Fruit fly (Drosophila melanogaster) whole organism, embryonic: ENCODE results near the gene Atg5.

ENCODE experiments used
- Abd-B ChIP-seq: fragments of 200-800 bp; sonication (Bioruptor generic); optimal IDR thresholded peaks from 2 replicates; lab custom pipeline; 2018; ENCODE audit warnings: missing biosample characterization, mild to moderate bottlenecking, missing genetic modification characterization, moderate library complexity
- Atf3 ChIP-seq: fragments of 200-800 bp; sonication (Bioruptor generic); optimal IDR thresholded peaks from 3 replicates; lab custom pipeline; 2016; ENCODE audit warnings: missing biosample characterization, missing genetic modification characterization
- CG10209 ChIP-seq: fragments of 200-800 bp; sonication (Bioruptor generic); optimal IDR thresholded peaks from 3 replicates; lab custom pipeline; 2017; ENCODE audit warnings: missing biosample characterization, mild to moderate bottlenecking, missing genetic modification characterization, missing genetic modification reagents
- CG10959 ChIP-seq: fragments of 200-800 bp; sonication (Bioruptor generic); IDR thresholded peaks from 2 replicates; pipeline ENCODE4 v1.3.6; 2022; ENCODE audit warnings: missing biosample characterization, missing genetic modification characterization
- CG11696 ChIP-seq: fragments of 200-800 bp; sonication (Bioruptor generic); IDR thresholded peaks from 2 replicates; pipeline ENCODE4 v1.3.6; 2022; ENCODE audit warnings: missing biosample characterization, missing genetic modification characterization
- CG1647 ChIP-seq: fragments of 200-800 bp; sonication (Bioruptor generic); optimal IDR thresholded peaks from 3 replicates; lab custom pipeline; 2016; ENCODE audit warnings: missing biosample characterization, missing genetic modification characterization
- CG16813 ChIP-seq: fragments of 200-800 bp; sonication (Bioruptor generic); IDR thresholded peaks from 3 replicates; pipeline ENCODE4 v1.3.6; 2022; ENCODE audit warnings: missing biosample characterization, missing genetic modification characterization; ENCODE audit not compliant: partially characterized antibody
- CG17359 ChIP-seq: fragments of 200-800 bp; sonication (Bioruptor generic); optimal IDR thresholded peaks from 3 replicates; lab custom pipeline; 2018; ENCODE audit warnings: missing biosample characterization, mild to moderate bottlenecking, missing genetic modification characterization, moderate library complexity
- CG17361 ChIP-seq: fragments of 200-800 bp; sonication (Bioruptor generic); IDR thresholded peaks from 3 replicates; pipeline ENCODE4 v1.3.6; 2022; ENCODE audit warnings: missing biosample characterization, missing genetic modification characterization
- CG17612 ChIP-seq: fragments of 200-800 bp; sonication (Bioruptor generic); IDR thresholded peaks from 2 replicates; pipeline ENCODE4 v1.3.6; 2022; ENCODE audit warnings: missing biosample characterization, missing genetic modification characterization
- CG31441 ChIP-seq: fragments of 200-800 bp; sonication (Bioruptor generic); IDR thresholded peaks from 2 replicates; pipeline ENCODE4 v1.3.6; 2022; ENCODE audit warnings: missing biosample characterization, missing genetic modification characterization
- CG34422 ChIP-seq: fragments of 200-800 bp; sonication (Bioruptor generic); IDR thresholded peaks from 3 replicates; pipeline ENCODE4 v1.3.6; 2022; ENCODE audit warnings: missing biosample characterization, missing genetic modification characterization
- CG4404 ChIP-seq: fragments of 200-800 bp; sonication (Bioruptor generic); IDR thresholded peaks from 2 replicates; pipeline ENCODE4 v1.3.6; 2022; ENCODE audit warnings: missing biosample characterization, missing genetic modification characterization
- CG4424 ChIP-seq: fragments of 200-800 bp; sonication (Bioruptor generic); optimal IDR thresholded peaks from 3 replicates; lab custom pipeline; 2016; ENCODE audit warnings: missing biosample characterization, missing genetic modification characterization
- CG6272 ChIP-seq: fragments of 200-800 bp; sonication (Bioruptor generic); IDR thresholded peaks from 2 replicates; pipeline ENCODE4 v1.3.6; 2022; ENCODE audit warnings: missing biosample characterization, missing genetic modification characterization
- CG6683 ChIP-seq: fragments of 200-800 bp; sonication (Bioruptor generic); optimal IDR thresholded peaks from 2 replicates; lab custom pipeline; 2017; ENCODE audit warnings: missing biosample characterization, mild to moderate bottlenecking, missing genetic modification characterization, missing genetic modification reagents
- CG7357 ChIP-seq: fragments of 200-800 bp; sonication (Bioruptor generic); IDR thresholded peaks from 3 replicates; pipeline ENCODE4 v1.3.6; 2022; ENCODE audit warnings: missing biosample characterization, missing genetic modification characterization
- CG7963 ChIP-seq: fragments of 200-800 bp; sonication (Bioruptor generic); IDR thresholded peaks from 3 replicates; pipeline ENCODE4 v1.3.6; 2022; ENCODE audit warnings: missing biosample characterization, missing genetic modification characterization; ENCODE audit not compliant: partially characterized antibody
- CG7987 ChIP-seq: fragments of 200-800 bp; sonication (Bioruptor generic); optimal IDR thresholded peaks from 2 replicates; lab custom pipeline; 2018; ENCODE audit warnings: missing biosample characterization, mild to moderate bottlenecking, missing genetic modification characterization, moderate library complexity
- CG8281 ChIP-seq: fragments of 200-800 bp; sonication (Bioruptor generic); optimal IDR thresholded peaks from 2 replicates; lab custom pipeline; 2018; ENCODE audit warnings: missing biosample characterization, mild to moderate bottlenecking, missing genetic modification characterization, moderate library complexity
- CG8944 ChIP-seq: fragments of 200-800 bp; sonication (Bioruptor generic); optimal IDR thresholded peaks from 3 replicates; lab custom pipeline; 2016; ENCODE audit warnings: missing biosample characterization, missing genetic modification characterization
- Dfd ChIP-seq, 2 experiments: fragments of >200 bp; optimal IDR thresholded peaks; 2 replicates each; lab custom pipeline; 2017; ENCODE audit warnings: missing biosample characterization in 2 of 2, missing genetic modification characterization in 2 of 2
- Gug ChIP-seq: fragments of 200-800 bp; sonication (Bioruptor generic); IDR thresholded peaks from 4 replicates; pipeline ENCODE4 v1.3.6; 2022; ENCODE audit warnings: missing biosample characterization, missing genetic modification characterization
- HLH4C ChIP-seq: fragments of 200-800 bp; sonication (Bioruptor generic); IDR thresholded peaks from 3 replicates; pipeline ENCODE4 v1.3.6; 2022; ENCODE audit warnings: missing biosample characterization, missing genetic modification characterization; ENCODE audit not compliant: partially characterized antibody
- HmgD ChIP-seq: fragments of 200-800 bp; sonication (Bioruptor generic); optimal IDR thresholded peaks from 3 replicates; lab custom pipeline; 2016; ENCODE audit warnings: missing biosample characterization, missing genetic modification characterization
- Hr39 ChIP-seq: fragments of >200 bp; optimal IDR thresholded peaks from 2 replicates; lab custom pipeline; 2017
- Nf-YA ChIP-seq: fragments of 200-800 bp; sonication (Bioruptor generic); IDR thresholded peaks from 2 replicates; pipeline ENCODE4 v1.3.6; 2022; ENCODE audit warnings: missing biosample characterization, missing genetic modification characterization
- NfI ChIP-seq: fragments of 200-800 bp; sonication (Bioruptor generic); optimal IDR thresholded peaks from 3 replicates; lab custom pipeline; 2018; ENCODE audit warnings: missing biosample characterization, mild to moderate bottlenecking, missing genetic modification characterization, moderate library complexity
- Ptx1 ChIP-seq: fragments of 200-800 bp; sonication (Bioruptor generic); IDR thresholded peaks from 2 replicates; pipeline ENCODE4 v1.3.6; 2022; ENCODE audit warnings: missing biosample characterization, missing genetic modification characterization
- Sry-β ChIP-seq: fragments of 200-800 bp; sonication (Bioruptor generic); optimal IDR thresholded peaks from 2 replicates; lab custom pipeline; 2018; ENCODE audit warnings: missing biosample characterization, mild to moderate bottlenecking, missing genetic modification characterization, moderate library complexity
- Ssrp ChIP-seq: fragments of 200-800 bp; sonication (Bioruptor generic); optimal IDR thresholded peaks from 2 replicates; lab custom pipeline; 2018; ENCODE audit warnings: missing biosample characterization, mild to moderate bottlenecking, missing genetic modification characterization, moderate library complexity
- Taf1 ChIP-seq: fragments of 200-800 bp; sonication (Bioruptor generic); IDR thresholded peaks from 2 replicates; pipeline ENCODE4 v1.3.6; 2022; ENCODE audit warnings: missing biosample characterization, missing genetic modification characterization
- ab ChIP-seq: fragments of 200-800 bp; sonication (Bioruptor generic); optimal IDR thresholded peaks from 2 replicates; lab custom pipeline; 2016; ENCODE audit warnings: missing biosample characterization, missing genetic modification characterization
- cato ChIP-seq: fragments of 200-800 bp; sonication (Bioruptor generic); optimal IDR thresholded peaks from 2 replicates; lab custom pipeline; 2016; ENCODE audit warnings: missing biosample characterization, missing genetic modification characterization, borderline replicate concordance
- croc ChIP-seq: fragments of 200-800 bp; sonication (Bioruptor generic); conservative IDR thresholded peaks from 3 replicates; pipeline ENCODE4 v1.3.6; 2022; ENCODE audit warnings: missing biosample characterization, missing genetic modification characterization
- fd96Cb ChIP-seq: fragments of 200-800 bp; sonication (Bioruptor generic); optimal IDR thresholded peaks from 2 replicates; lab custom pipeline; 2018; ENCODE audit warnings: missing biosample characterization, mild to moderate bottlenecking, missing genetic modification characterization, moderate library complexity
- ftz-f1 ChIP-seq: fragments of 200-800 bp; sonication (Bioruptor generic); optimal IDR thresholded peaks from 2 replicates; lab custom pipeline; 2016; ENCODE audit warnings: missing biosample characterization, missing genetic modification characterization
- gce ChIP-seq: fragments of 200-800 bp; sonication (Bioruptor generic); IDR thresholded peaks from 3 replicates; pipeline ENCODE4 v1.3.6; 2022; ENCODE audit warnings: missing biosample characterization, missing genetic modification characterization
- grn ChIP-seq: fragments of 200-800 bp; sonication (Bioruptor generic); optimal IDR thresholded peaks from 3 replicates; lab custom pipeline; 2017; ENCODE audit warnings: missing biosample characterization, missing genetic modification characterization
- hth ChIP-seq: fragments of >200 bp; optimal IDR thresholded peaks from 2 replicates; lab custom pipeline; 2017; ENCODE audit warnings: inconsistent platforms
- kah ChIP-seq: fragments of 200-800 bp; sonication (Bioruptor generic); optimal IDR thresholded peaks from 2 replicates; lab custom pipeline; 2018; ENCODE audit warnings: missing biosample characterization, mild to moderate bottlenecking, missing genetic modification characterization
- ken ChIP-seq: fragments of 200-800 bp; sonication (Bioruptor generic); IDR thresholded peaks from 3 replicates; pipeline ENCODE4 v1.3.6; 2022; ENCODE audit warnings: missing biosample characterization, missing genetic modification characterization
- luna ChIP-seq: fragments of 200-800 bp; sonication (Bioruptor generic); optimal IDR thresholded peaks from 2 replicates; lab custom pipeline; 2016; ENCODE audit warnings: missing biosample characterization, missing genetic modification characterization
- mirr ChIP-seq: fragments of 200-800 bp; sonication (Bioruptor generic); optimal IDR thresholded peaks from 3 replicates; lab custom pipeline; 2018; ENCODE audit warnings: missing biosample characterization, mild to moderate bottlenecking, missing genetic modification characterization
- pb ChIP-seq: fragments of 200-800 bp; sonication (Bioruptor generic); optimal IDR thresholded peaks from 3 replicates; lab custom pipeline; 2016; ENCODE audit warnings: missing biosample characterization, missing genetic modification characterization
- row ChIP-seq: fragments of 200-800 bp; sonication (Bioruptor generic); IDR thresholded peaks from 3 replicates; pipeline ENCODE4 v1.3.6; 2022; ENCODE audit warnings: missing biosample characterization, missing genetic modification characterization
- sima ChIP-seq: fragments of 200-800 bp; sonication (Bioruptor generic); optimal IDR thresholded peaks from 2 replicates; lab custom pipeline; 2016; ENCODE audit warnings: missing biosample characterization, missing genetic modification characterization
- sisA ChIP-seq: fragments of 200-800 bp; sonication (Bioruptor generic); IDR thresholded peaks from 2 replicates; pipeline ENCODE4 v1.3.6; 2022; ENCODE audit warnings: missing biosample characterization, missing genetic modification characterization
- tgo ChIP-seq: fragments of 200-800 bp; sonication (Bioruptor generic); IDR thresholded peaks from 3 replicates; pipeline ENCODE4 v1.3.6; 2022; ENCODE audit warnings: missing biosample characterization, missing genetic modification characterization
- tio ChIP-seq: fragments of 200-800 bp; sonication (Bioruptor generic); optimal IDR thresholded peaks from 2 replicates; lab custom pipeline; 2017; ENCODE audit warnings: missing biosample characterization, missing genetic modification characterization, inconsistent platforms
- zen2 ChIP-seq: fragments of 200-800 bp; sonication (Bioruptor generic); IDR thresholded peaks from 3 replicates; pipeline ENCODE4 v1.3.6; 2022; ENCODE audit warnings: missing biosample characterization, missing genetic modification characterization; ENCODE audit not compliant: partially characterized antibody

Gene Atg5

dm6 chrX:7291850-7292499 lies 31.6 kb downstream of the Atg5 start (continued):
- peak; percentile 21 for TF ChIP-seq NfI (GFP tag; lab: Kevin White, UChicago)
- peak; percentile 76 for TF ChIP-seq CG17359 (tag; lab: Kevin White, UChicago)
- TF ChIP-seq zen2: no peak
- TF ChIP-seq CG7357 (GFP tag; lab: Robert Waterston, UW): peak; percentile 52; the same call in 1 of the 3 replicates
- TF ChIP-seq cato (GFP tag; lab: Kevin White, UChicago): peak; percentile 50
- TF ChIP-seq mirr: no peak
- no peak for TF ChIP-seq ftz-f1 (GFP tag; lab: Kevin White, UChicago)
- peak; percentile 79 for TF ChIP-seq croc (GFP tag; lab: Robert Waterston, UW)
- TF ChIP-seq Sry-β: peak; percentile 36
- no peak for TF ChIP-seq hth (lab: Kevin White, UChicago)
- TF ChIP-seq ab (GFP tag; lab: Kevin White, UChicago): peak; percentile 0
- TF ChIP-seq CG1647 (GFP tag; lab: Kevin White, UChicago): peak; percentile 19
- no peak for TF ChIP-seq sima (GFP tag; lab: Kevin White, UChicago)
- peak; percentile 88 for TF ChIP-seq CG10959 (GFP tag; lab: Robert Waterston, UW)
- TF ChIP-seq pb (GFP tag; lab: Kevin White, UChicago): no peak
- TF ChIP-seq Nf-YA (GFP tag; lab: Robert Waterston, UW): peak; percentile 30; the same call in 1 of the 2 replicates
- no peak for TF ChIP-seq luna (GFP tag; lab: Kevin White, UChicago)
- no peak for TF ChIP-seq Dfd (GFP tag; optimal IDR thresholded peaks at IDR 0.05; lab: Kevin White, UChicago)
- peak; percentile 63; the same call in 1 of the 3 replicates for TF ChIP-seq ken (GFP tag; lab: Robert Waterston, UW)
- no peak for TF ChIP-seq HLH4C (GFP tag; lab: Robert Waterston, UW)
- TF ChIP-seq CG8281 (tag; lab: Kevin White, UChicago): peak; percentile 44
- no peak for TF ChIP-seq CG11696 (GFP tag; lab: Robert Waterston, UW)
- TF ChIP-seq HmgD (GFP tag; lab: Kevin White, UChicago): no peak
- peak; percentile 20 for TF ChIP-seq grn (GFP tag; lab: Kevin White, UChicago)
- TF ChIP-seq row (GFP tag; lab: Robert Waterston, UW): peak; percentile 82
- peak; percentile 76 for TF ChIP-seq CG10209
- peak; percentile 68 for TF ChIP-seq Abd-B (GFP tag; lab: Kevin White, UChicago)
- TF ChIP-seq CG7963 (GFP tag; lab: Robert Waterston, UW): no peak
- TF ChIP-seq tio (GFP tag; lab: Kevin White, UChicago): peak; percentile 71
- peak; percentile 56; the same call in 1 of the 2 replicates for TF ChIP-seq CG6272 (GFP tag; lab: Robert Waterston, UW)
- TF ChIP-seq CG34422 (GFP tag; lab: Robert Waterston, UW): peak; percentile 71; the same call in 2 of the 3 replicates
- peak; percentile 62 for TF ChIP-seq Ptx1 (GFP tag; lab: Robert Waterston, UW)
- peak; percentile 83 for TF ChIP-seq CG17361
- TF ChIP-seq CG4404 (GFP tag; lab: Robert Waterston, UW): peak; percentile 89
- no peak for TF ChIP-seq CG7987 (GFP tag; lab: Kevin White, UChicago)
- TF ChIP-seq kah (GFP tag; lab: Kevin White, UChicago): peak; percentile 23
- peak; percentile 68; the same call in 2 of the 3 replicates for TF ChIP-seq tgo (GFP tag; lab: Robert Waterston, UW)
- 0 out of 3 replicates have a peak, but pooled peaks have one; percentile 45 for TF ChIP-seq gce (GFP tag; lab: Robert Waterston, UW)
- no peak for TF ChIP-seq CG17612 (GFP tag; lab: Robert Waterston, UW)
- TF ChIP-seq Taf1 (GFP tag; lab: Robert Waterston, UW): no peak
- peak; percentile 93 for TF ChIP-seq CG31441 (GFP tag; lab: Robert Waterston, UW)
- peak; percentile 40; the same call in 1 of the 4 replicates for TF ChIP-seq Gug (GFP tag; lab: Robert Waterston, UW)
- peak; percentile 53 for TF ChIP-seq CG8944
- peak; percentile 40 for TF ChIP-seq Atf3 (GFP tag; lab: Kevin White, UChicago)
- peak; percentile 18 for TF ChIP-seq CG6683 (GFP tag; lab: Kevin White, UChicago)
- TF ChIP-seq CG16813 (GFP tag; lab: Robert Waterston, UW): no peak
- TF ChIP-seq sisA (GFP tag; lab: Robert Waterston, UW): peak; percentile 69
- TF ChIP-seq Ssrp (tag; lab: Kevin White, UChicago): peak; percentile 77
- TF ChIP-seq CG4424 (GFP tag; lab: Kevin White, UChicago): peak; percentile 87
- peak; percentile 83 for TF ChIP-seq fd96Cb
- no peak for TF ChIP-seq Hr39 (lab: Kevin White, UChicago)
